Worm (Caenorhabditis elegans) whole organism, late embryonic: ENCODE data around the gene K10D11.6.

ENCODE experiments used
- ahr-1 ChIP-seq: sonication (generic microtip); optimal IDR thresholded peaks from 2 replicates; lab custom pipeline; 2016; ENCODE audit warnings: missing genetic modification characterization, missing compliant biosample characterization
- ets-4 ChIP-seq: sonication (generic microtip); optimal IDR thresholded peaks from 2 replicates; lab custom pipeline; 2016; ENCODE audit warnings: missing genetic modification characterization, missing compliant biosample characterization
- hlh-8 ChIP-seq: sonication (generic microtip); optimal IDR thresholded peaks from 2 replicates; lab custom pipeline; 2016; ENCODE audit warnings: missing genotype, missing genetic modification characterization, missing compliant biosample characterization
- nhr-11 ChIP-seq: fragments of 150-350 bp; optimal IDR thresholded peaks from 2 replicates; lab custom pipeline; 2014; ENCODE audit warnings: missing biosample characterization, missing genetic modification characterization
- odd-2 ChIP-seq: sonication (generic microtip); optimal IDR thresholded peaks from 2 replicates; lab custom pipeline; 2017; ENCODE audit warnings: antibody characterized with exemption, mild to moderate bottlenecking, missing genetic modification characterization, missing compliant biosample characterization
- pqm-1 ChIP-seq: sonication (generic microtip); optimal IDR thresholded peaks from 2 replicates; lab custom pipeline; 2016; ENCODE audit warnings: missing genetic modification characterization, missing compliant biosample characterization
- sox-2 ChIP-seq: fragments of 200-800 bp; sonication (Bioruptor generic); IDR thresholded peaks from 2 replicates; pipeline ENCODE4 v1.3.6; 2022; ENCODE audit warnings: missing genetic modification reagents, missing genetic modification characterization, missing compliant biosample characterization
- tbx-2 ChIP-seq: sonication (generic microtip); optimal IDR thresholded peaks from 2 replicates; lab custom pipeline; 2016; ENCODE audit warnings: missing genetic modification characterization, missing compliant biosample characterization

DNA sequence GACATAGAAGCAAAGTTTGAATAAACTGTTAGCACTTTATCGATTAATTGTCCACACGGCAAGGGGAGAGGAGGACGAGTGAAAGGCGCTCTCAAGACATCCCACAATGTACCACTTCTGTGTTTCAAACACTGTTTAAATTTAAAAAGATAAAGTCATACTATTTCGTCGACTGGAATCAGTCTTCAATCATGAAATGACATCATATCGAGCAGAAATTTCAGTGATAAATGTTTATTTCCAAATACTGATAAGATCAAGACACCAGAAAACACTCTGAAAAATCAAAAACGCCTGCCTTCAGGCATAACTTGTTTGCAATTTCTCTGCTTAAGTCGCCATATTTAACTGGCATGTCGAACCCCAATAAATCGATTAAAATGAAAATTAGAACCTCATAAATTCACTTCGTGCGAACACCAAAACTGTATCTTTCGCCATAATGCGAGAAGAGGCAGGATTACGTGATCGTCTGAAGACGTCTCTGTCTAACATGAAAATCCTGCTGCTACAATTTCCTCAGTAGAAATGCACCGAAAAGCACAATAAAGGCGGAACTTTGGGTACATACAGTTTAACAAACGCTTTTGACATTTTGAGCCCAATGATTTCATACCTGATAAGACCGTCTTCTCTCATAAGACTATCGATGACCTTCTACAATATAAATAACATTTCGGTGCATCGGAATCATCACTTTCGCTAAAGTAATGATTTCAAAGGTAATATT, 10.8 kb downstream of the K10D11.6 start, which contains the start of gene K10D11.2:
- TF ChIP-seq odd-2 (tag; lab: Kevin White, UChicago): no peak
- no peak for TF ChIP-seq tbx-2 (tag; lab: Kevin White, UChicago)
- TF ChIP-seq pqm-1 (tag; lab: Kevin White, UChicago): no peak
- no peak for TF ChIP-seq hlh-8 (tag; lab: Kevin White, UChicago)
- TF ChIP-seq ahr-1 (tag; lab: Kevin White, UChicago): no peak
- no peak for TF ChIP-seq ets-4
- TF ChIP-seq sox-2 (GFP tag; lab: Robert Waterston, UW): no peak
- TF ChIP-seq nhr-11 (tag; lab: Kevin White, UChicago): no peak
